Worm (Caenorhabditis elegans) whole organism, young adult: Measurements from ENCODE around the gene R05G6.10.

Experiments
- ets-4 ChIP-seq: fragments of 200-800 bp; sonication (Bioruptor generic); optimal IDR thresholded peaks from 2 replicates; lab custom pipeline; 2018; ENCODE audit warnings: mild to moderate bottlenecking, missing genetic modification characterization, missing compliant biosample characterization
- somi-1 ChIP-seq: fragments of 200-800 bp; sonication (Bioruptor generic); optimal IDR thresholded peaks from 2 replicates; lab custom pipeline; 2018; ENCODE audit warnings: mild to moderate bottlenecking, missing genetic modification characterization, missing compliant biosample characterization

- TF ChIP-seq ets-4 (GFP tag; lab: Kevin White, UChicago), result no peak
- no peak for TF ChIP-seq somi-1 (GFP tag; lab: Kevin White, UChicago)
Observed at ce11 chrIV:7550445-7550844, 8.1 kb upstream of the R05G6.10 start, which contains the start of gene pam-1.
